Worm (Caenorhabditis elegans) whole organism, early embryonic: ENCODE results near the gene F49F1.14.

Source experiments
- B0310.2 ChIP-seq: sonication (generic microtip); optimal IDR thresholded peaks from 2 replicates; lab custom pipeline; 2016; ENCODE audit warnings: mild to moderate bottlenecking, missing genetic modification characterization, missing compliant biosample characterization
- F13C5.2 ChIP-seq: sonication (generic microtip); optimal IDR thresholded peaks from 2 replicates; lab custom pipeline; 2017; ENCODE audit warnings: mild to moderate bottlenecking, missing genetic modification characterization, inconsistent platforms, missing compliant biosample characterization
- aly-1 ChIP-seq: sonication (generic microtip); optimal IDR thresholded peaks from 2 replicates; lab custom pipeline; 2016; ENCODE audit warnings: missing genetic modification characterization, missing compliant biosample characterization
- ama-1 ChIP-seq: fragments of 150-350 bp; optimal IDR thresholded peaks from 2 replicates; lab custom pipeline; 2014
- ceh-13 ChIP-seq: fragments of 200-800 bp; sonication (Bioruptor generic); optimal IDR thresholded peaks from 2 replicates; lab custom pipeline; 2018; ENCODE audit warnings: mild to moderate bottlenecking, missing genetic modification characterization, missing compliant biosample characterization
- ceh-36 ChIP-seq: sonication (generic microtip); optimal IDR thresholded peaks from 2 replicates; lab custom pipeline; 2016; ENCODE audit warnings: missing genetic modification characterization, inconsistent platforms, missing compliant biosample characterization
- ets-7 ChIP-seq: sonication (generic microtip); optimal IDR thresholded peaks from 2 replicates; lab custom pipeline; 2016; ENCODE audit warnings: missing genotype, missing genetic modification characterization, missing compliant biosample characterization
- flt-1 ChIP-seq: fragments of 200-800 bp; sonication (Bioruptor generic); IDR thresholded peaks from 2 replicates; pipeline ENCODE4 v1.3.6; 2022; ENCODE audit warnings: missing genetic modification characterization, missing compliant biosample characterization
- hmbx-1 ChIP-seq: sonication (generic microtip); optimal IDR thresholded peaks from 2 replicates; lab custom pipeline; 2016; ENCODE audit warnings: mild to moderate bottlenecking, missing genetic modification characterization, missing compliant biosample characterization
- hmg-4 ChIP-seq: fragments of 200-800 bp; sonication (Bioruptor generic); optimal IDR thresholded peaks from 2 replicates; lab custom pipeline; 2018; ENCODE audit warnings: mild to moderate bottlenecking, missing genetic modification characterization, missing compliant biosample characterization
- hnd-1 ChIP-seq: sonication (generic microtip); optimal IDR thresholded peaks from 2 replicates; lab custom pipeline; 2016; ENCODE audit warnings: missing genetic modification characterization, missing compliant biosample characterization
- pes-1 ChIP-seq: fragments of 200-800 bp; sonication (Bioruptor generic); IDR thresholded peaks from 2 replicates; pipeline ENCODE4 v1.3.6; 2022; ENCODE audit warnings: missing genetic modification reagents, missing genetic modification characterization, missing compliant biosample characterization
- scrt-1 ChIP-seq: fragments of 200-800 bp; sonication (Bioruptor generic); IDR thresholded peaks from 2 replicates; pipeline ENCODE4 v1.3.6; 2022; ENCODE audit warnings: missing genetic modification characterization, missing compliant biosample characterization
- sea-1 ChIP-seq: fragments of 200-800 bp; sonication (Bioruptor generic); conservative IDR thresholded peaks from 2 replicates; pipeline ENCODE4 v1.3.6; 2022; ENCODE audit warnings: missing genetic modification characterization, missing compliant biosample characterization
- tbx-11 ChIP-seq: fragments of 200-800 bp; sonication (Bioruptor generic); IDR thresholded peaks from 2 replicates; pipeline ENCODE4 v1.3.6; 2022; ENCODE audit warnings: missing genetic modification characterization, missing compliant biosample characterization
- tbx-37 ChIP-seq: fragments of 200-800 bp; sonication (Bioruptor generic); conservative IDR thresholded peaks from 2 replicates; pipeline ENCODE4 v1.3.6; 2022; ENCODE audit warnings: missing genetic modification reagents, missing genetic modification characterization, missing compliant biosample characterization
- tra-4 ChIP-seq: sonication (generic microtip); optimal IDR thresholded peaks from 2 replicates; lab custom pipeline; 2017; ENCODE audit warnings: missing genetic modification characterization, missing compliant biosample characterization

Gene F49F1.14

DNA sequence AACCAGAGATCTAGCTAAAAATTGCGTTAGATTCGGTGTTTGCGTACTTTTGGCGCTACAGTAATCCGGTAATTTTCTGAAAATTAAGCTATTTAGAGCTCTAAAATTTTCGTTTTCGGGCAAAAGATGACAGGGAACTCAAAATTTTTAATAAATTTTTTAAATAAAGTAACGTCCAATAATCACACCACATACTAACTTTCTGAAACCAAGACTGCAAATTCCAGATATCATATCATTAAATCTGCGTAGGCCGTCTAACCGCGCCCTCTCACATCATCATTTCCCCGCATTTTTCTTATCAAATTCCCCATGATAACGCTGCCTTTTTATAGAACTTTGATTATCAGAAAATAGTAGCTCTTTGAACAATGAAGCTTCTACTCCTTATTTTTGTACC is 5.1 kb upstream of the F49F1.14 start, which contains the start of gene drd-50:
Gene drd-50 (plus strand): TSS at position 301 of the 400 bp plus-strand sequence.
- no peak for TF ChIP-seq ceh-13
- no peak for TF ChIP-seq flt-1 (GFP tag; lab: Robert Waterston, UW)
- TF ChIP-seq F13C5.2, result no peak
- TF ChIP-seq tbx-11, result no peak
- TF ChIP-seq hmbx-1, result no peak
- no peak for TF ChIP-seq sea-1
- no peak for TF ChIP-seq pes-1 (GFP tag; lab: Robert Waterston, UW)

ce11 chrIV:4115634-4116033 is 3.3 kb upstream of the F49F1.14 start, which contains the start of the genes F49F1.4 and F49F1.2:
TSS of gene F49F1.4 (minus strand) at chrIV:4115734.
TSS of gene F49F1.2 (plus strand) at chrIV:4115943.
- TF ChIP-seq sea-1, result no peak
- TF ChIP-seq ets-7, result no peak
- no peak for TF ChIP-seq hmg-4 (GFP tag; lab: Kevin White, UChicago)
- TF ChIP-seq F13C5.2, result no peak
- no peak for TF ChIP-seq ama-1 (lab: Kevin White, UChicago)
- no peak for TF ChIP-seq scrt-1 (GFP tag; lab: Robert Waterston, UW)
- TF ChIP-seq ceh-36, result no peak
- TF ChIP-seq flt-1 (GFP tag; lab: Robert Waterston, UW), result no peak
- TF ChIP-seq tbx-37 (GFP tag; lab: Robert Waterston, UW), result no peak
- no peak for TF ChIP-seq tra-4

ce11 chrIV:4114526-4114925 is 2.2 kb upstream of the F49F1.14 start, which contains the start of gene F49F1.15:
TSS of gene F49F1.15 (minus strand) at chrIV:4114626.
- no peak for TF ChIP-seq aly-1 (tag; lab: Kevin White, UChicago)
- TF ChIP-seq pes-1 (GFP tag; lab: Robert Waterston, UW), result no peak
- no peak for TF ChIP-seq ceh-36
- TF ChIP-seq sea-1, result no peak
- TF ChIP-seq hnd-1 (tag; lab: Kevin White, UChicago), result no peak
- no peak for TF ChIP-seq F13C5.2
- TF ChIP-seq tra-4, result no peak
- no peak for TF ChIP-seq tbx-11
- no peak for TF ChIP-seq hmg-4 (GFP tag; lab: Kevin White, UChicago)
- no peak for TF ChIP-seq flt-1 (GFP tag; lab: Robert Waterston, UW)
- TF ChIP-seq ets-7, result no peak
- no peak for TF ChIP-seq hmbx-1
- no peak for TF ChIP-seq scrt-1 (GFP tag; lab: Robert Waterston, UW)
- no peak for TF ChIP-seq ceh-13
- TF ChIP-seq tbx-37 (GFP tag; lab: Robert Waterston, UW), result no peak
- no peak for TF ChIP-seq ama-1 (lab: Kevin White, UChicago)
- no peak for TF ChIP-seq B0310.2 (tag; lab: Kevin White, UChicago)

- TF ChIP-seq tbx-11 (no peak), sea-1 (no peak), F13C5.2 (no peak), scrt-1 (GFP tag; lab: Robert Waterston, UW) (no peak), ama-1 (lab: Kevin White, UChicago) (no peak), ceh-13 (no peak), hnd-1 (tag; lab: Kevin White, UChicago) (no peak), hmg-4 (GFP tag; lab: Kevin White, UChicago) (no peak), B0310.2 (tag; lab: Kevin White, UChicago) (no peak), hmbx-1 (no peak), ets-7 (no peak), ceh-36 (no peak)
These were observed 3.5 kb downstream of the F49F1.14 start, which contains the start of gene C35B1.7 for ce11 chrIV:4108767-4109166. TSS of gene C35B1.7 (plus strand) at chrIV:4109067.

DNA sequence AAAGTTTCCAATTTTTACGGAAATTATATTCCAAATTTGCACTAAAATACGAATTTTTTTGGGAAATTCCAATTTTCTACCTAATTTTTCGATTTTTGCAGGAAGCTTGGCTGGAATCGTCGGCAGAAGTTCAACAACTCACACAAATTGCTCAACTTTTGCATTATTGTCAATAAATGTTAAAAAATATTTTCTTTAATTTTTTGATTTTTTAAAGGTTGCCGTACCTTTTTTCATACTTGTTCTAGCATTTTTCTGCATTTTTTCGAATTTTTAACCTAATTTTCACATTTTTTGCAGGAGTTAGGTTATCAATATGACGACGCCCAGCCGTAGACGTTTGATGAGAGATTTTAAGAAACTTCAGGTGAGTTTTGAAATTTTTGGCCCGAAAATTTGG is 9.6 kb downstream of the F49F1.14 start, which contains the start of gene ubc-1:
Gene ubc-1 (plus strand): TSS at position 301 of the 400 bp plus-strand sequence.
- TF ChIP-seq sea-1 (no peak), tra-4 (no peak), hmg-4 (GFP tag; lab: Kevin White, UChicago) (no peak), hmbx-1 (no peak), hnd-1 (tag; lab: Kevin White, UChicago) (no peak), aly-1 (tag; lab: Kevin White, UChicago) (no peak), ceh-13 (no peak), ets-7 (no peak), flt-1 (GFP tag; lab: Robert Waterston, UW) (no peak), F13C5.2 (no peak), tbx-37 (GFP tag; lab: Robert Waterston, UW) (no peak), ama-1 (lab: Kevin White, UChicago) (no peak), tbx-11 (no peak), B0310.2 (tag; lab: Kevin White, UChicago) (no peak)

DNA sequence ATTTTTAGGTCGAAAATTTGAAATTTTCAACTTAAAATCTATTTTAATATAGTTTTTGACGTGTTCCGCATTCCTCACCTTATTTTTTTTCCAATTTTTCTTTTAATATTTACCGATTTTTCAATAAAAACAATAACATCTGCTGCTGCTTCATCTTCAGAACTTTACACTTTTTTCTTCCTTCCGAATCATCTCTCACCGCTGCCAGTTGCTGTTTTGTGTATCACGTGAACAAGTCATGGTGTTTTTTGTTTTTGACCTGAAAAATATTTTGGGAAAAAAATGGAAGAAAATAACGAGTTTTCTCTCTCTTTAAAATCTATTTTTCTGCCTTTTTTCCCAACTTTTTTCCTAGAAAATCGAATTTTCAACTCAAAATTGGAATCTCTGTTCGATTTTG is 12.5 kb downstream of the F49F1.14 start:
- TF ChIP-seq ceh-13 (no peak), ets-7 (no peak), B0310.2 (tag; lab: Kevin White, UChicago) (no peak), hmbx-1 (no peak), tbx-11 (no peak), flt-1 (GFP tag; lab: Robert Waterston, UW) (no peak), aly-1 (tag; lab: Kevin White, UChicago) (no peak), scrt-1 (GFP tag; lab: Robert Waterston, UW) (no peak)

DNA sequence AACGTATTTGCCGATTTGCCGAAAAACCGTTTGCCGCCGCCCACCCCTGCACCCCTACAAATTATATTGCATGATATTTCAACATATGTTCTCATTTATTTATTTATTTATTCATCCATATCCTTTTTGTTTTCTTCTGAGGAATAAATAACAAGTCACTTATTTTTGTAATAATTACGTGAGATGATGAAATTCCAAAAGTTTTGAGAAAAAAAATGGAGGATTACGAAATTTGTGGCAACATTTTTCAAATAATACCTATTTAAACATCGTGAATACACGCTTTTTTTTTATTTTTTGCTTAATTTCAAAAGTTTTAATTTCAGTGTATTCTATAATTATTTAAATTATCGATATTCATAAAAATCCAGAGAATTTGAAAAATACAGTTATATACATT is 15.3 kb downstream of the F49F1.14 start:
- no peak for TF ChIP-seq tra-4
- no peak for TF ChIP-seq flt-1 (GFP tag; lab: Robert Waterston, UW)
- TF ChIP-seq tbx-37 (GFP tag; lab: Robert Waterston, UW), result no peak
- TF ChIP-seq ceh-13, result no peak
- TF ChIP-seq B0310.2 (tag; lab: Kevin White, UChicago), result no peak
- TF ChIP-seq pes-1 (GFP tag; lab: Robert Waterston, UW), result no peak
- TF ChIP-seq F13C5.2, result no peak
- TF ChIP-seq scrt-1 (GFP tag; lab: Robert Waterston, UW), result no peak
- TF ChIP-seq aly-1 (tag; lab: Kevin White, UChicago), result no peak

DNA sequence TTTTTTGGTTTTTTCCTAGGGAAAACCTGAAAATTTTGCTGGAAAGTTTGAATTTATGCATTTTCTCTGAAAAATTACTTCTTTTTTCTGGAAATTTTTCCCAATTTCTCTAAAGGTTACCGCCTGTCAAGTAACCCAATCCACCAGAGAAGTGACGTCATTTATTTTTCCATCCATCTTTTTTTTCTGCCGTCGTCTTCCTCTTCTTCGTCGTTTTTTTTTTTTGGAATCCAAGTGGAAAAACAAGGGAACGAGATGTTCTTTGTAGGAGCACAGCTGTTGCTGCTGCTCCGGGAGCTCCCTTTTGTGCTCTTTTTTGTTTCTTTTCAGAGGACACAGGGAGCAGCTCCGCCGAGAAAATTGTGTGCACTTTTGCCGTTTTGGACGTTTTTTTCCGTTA is 17.9 kb downstream of the F49F1.14 start:
- no peak for TF ChIP-seq tbx-37 (GFP tag; lab: Robert Waterston, UW)
- no peak for TF ChIP-seq pes-1 (GFP tag; lab: Robert Waterston, UW)
- no peak for TF ChIP-seq tra-4
- no peak for TF ChIP-seq sea-1
- TF ChIP-seq scrt-1 (GFP tag; lab: Robert Waterston, UW), result no peak
- TF ChIP-seq flt-1 (GFP tag; lab: Robert Waterston, UW), result no peak
- TF ChIP-seq hmbx-1, result no peak
- TF ChIP-seq ceh-36, result no peak
- TF ChIP-seq B0310.2 (tag; lab: Kevin White, UChicago), result no peak
- TF ChIP-seq tbx-11, result no peak
- TF ChIP-seq ama-1 (lab: Kevin White, UChicago), result no peak
- TF ChIP-seq ceh-13, result no peak
- no peak for TF ChIP-seq hnd-1 (tag; lab: Kevin White, UChicago)
- no peak for TF ChIP-seq F13C5.2
- no peak for TF ChIP-seq hmg-4 (GFP tag; lab: Kevin White, UChicago)
- TF ChIP-seq aly-1 (tag; lab: Kevin White, UChicago), result no peak
